Worm (Caenorhabditis elegans) whole organism, L1 larva: ENCODE measurements around the gene cdd-2.

ENCODE experiments used
- C16A3.4 ChIP-seq: fragments of 150-350 bp; optimal IDR thresholded peaks from 2 replicates; lab custom pipeline; 2014; ENCODE audit warnings: missing biosample characterization, missing genetic modification characterization
- C34B4.2 ChIP-seq: sonication (generic microtip); optimal IDR thresholded peaks from 2 replicates; lab custom pipeline; 2017; ENCODE audit warnings: mild to moderate bottlenecking, missing genetic modification characterization, missing compliant biosample characterization
- F16B12.6 ChIP-seq: fragments of 150-350 bp; optimal IDR thresholded peaks from 2 replicates; lab custom pipeline; 2014; ENCODE audit warnings: missing biosample characterization, missing genetic modification characterization
- alr-1 ChIP-seq: fragments of 200-800 bp; sonication (Bioruptor generic); optimal IDR thresholded peaks from 2 replicates; lab custom pipeline; 2018; ENCODE audit warnings: borderline replicate concordance, mild to moderate bottlenecking, missing genetic modification characterization, missing compliant biosample characterization
- ama-1 ChIP-seq: fragments of 150-350 bp; optimal IDR thresholded peaks from 2 replicates; lab custom pipeline; 2014
- blmp-1 ChIP-seq: fragments of 150-350 bp; optimal IDR thresholded peaks from 2 replicates; lab custom pipeline; 2014; ENCODE audit warnings: missing biosample characterization, missing genetic modification characterization
- ceh-82 ChIP-seq, 3 experiments: fragments of 150-350 bp in 1 of 3; sonication (generic microtip) in 2 of 3; optimal IDR thresholded peaks; 2 replicates each; lab custom pipeline; 2014 to 2017; ENCODE audit warnings: missing biosample characterization in 3 of 3, missing genetic modification characterization in 3 of 3
- ceh-88 ChIP-seq: fragments of 200-800 bp; sonication (Bioruptor generic); IDR thresholded peaks from 2 replicates; pipeline ENCODE4 v1.3.6; 2022; ENCODE audit warnings: missing genetic modification characterization, missing compliant biosample characterization
- dpl-1 ChIP-seq, 3 experiments: fragments of 150-350 bp in 2 of 3; sonication (generic microtip) in 1 of 3; optimal IDR thresholded peaks; 2 replicates each; lab custom pipeline; 2014 to 2017; ENCODE audit warnings: missing biosample characterization in 3 of 3, missing genetic modification characterization in 3 of 3, missing genetic modification reagents in 3 of 3
- efl-1 ChIP-seq, 4 experiments: fragments of 150-350 bp; optimal IDR thresholded peaks in 3 of 4; peaks in 1 of 4; 1 replicate in 1 of 4; 2 replicates in 3 of 4; lab custom pipeline; 2014; ENCODE audit warnings: missing biosample characterization in 2 of 4, missing genetic modification characterization in 2 of 4, missing genetic modification reagents in 2 of 4
- egl-13 ChIP-seq: sonication (generic microtip); optimal IDR thresholded peaks from 2 replicates; lab custom pipeline; 2016; ENCODE audit warnings: missing genotype, missing genetic modification reagents, missing genetic modification characterization, missing compliant biosample characterization
- elt-2 ChIP-seq: sonication (generic microtip); optimal IDR thresholded peaks from 2 replicates; lab custom pipeline; 2016; ENCODE audit warnings: missing genetic modification characterization, mild to moderate bottlenecking, inconsistent platforms, missing compliant biosample characterization, missing genetic modification reagents
- elt-3 ChIP-seq, 6 experiments: fragments of 150-350 bp in 1 of 6; sonication (generic microtip); optimal IDR thresholded peaks; 2 replicates each; lab custom pipeline; 2017 to 2018; ENCODE audit warnings: missing biosample characterization in 6 of 6, missing genetic modification characterization in 6 of 6, inconsistent platforms in 1 of 6
- fkh-10 ChIP-seq: sonication (generic microtip); optimal IDR thresholded peaks from 2 replicates; lab custom pipeline; 2017; ENCODE audit warnings: missing biosample characterization, missing genetic modification reagents, missing genetic modification characterization
- fkh-8 ChIP-seq: sonication (generic microtip); optimal IDR thresholded peaks from 2 replicates; lab custom pipeline; 2016; ENCODE audit warnings: mild to moderate bottlenecking, missing genetic modification characterization, missing compliant biosample characterization
- fos-1 ChIP-seq: fragments of 150-350 bp; optimal IDR thresholded peaks from 2 replicates; lab custom pipeline; 2014; ENCODE audit warnings: missing biosample characterization, missing genetic modification characterization
- grh-1 ChIP-seq: fragments of 200-800 bp; sonication (Bioruptor generic); IDR thresholded peaks from 2 replicates; pipeline ENCODE4 v1.3.6; 2022; ENCODE audit warnings: missing genetic modification reagents, missing genetic modification characterization, missing compliant biosample characterization
- irx-1 ChIP-seq: sonication (generic microtip); optimal IDR thresholded peaks from 2 replicates; lab custom pipeline; 2016; ENCODE audit warnings: missing genetic modification characterization, missing compliant biosample characterization
- isw-1 ChIP-seq: fragments of 200-800 bp; sonication (Bioruptor generic); IDR thresholded peaks from 2 replicates; pipeline ENCODE4 v1.3.6; 2022; ENCODE audit warnings: missing genetic modification characterization, missing compliant biosample characterization
- lin-13 ChIP-seq: fragments of 150-350 bp; optimal IDR thresholded peaks from 2 replicates; lab custom pipeline; 2014; ENCODE audit warnings: missing biosample characterization, missing genetic modification reagents, missing genetic modification characterization
- lin-14 ChIP-seq: fragments of 200-800 bp; sonication (Bioruptor generic); optimal IDR thresholded peaks from 2 replicates; lab custom pipeline; 2018; ENCODE audit warnings: mild to moderate bottlenecking, missing genetic modification characterization, moderate library complexity, missing compliant biosample characterization
- lin-15B ChIP-seq: fragments of 150-350 bp; sonication (generic microtip); optimal IDR thresholded peaks from 3 replicates; lab custom pipeline; 2014; ENCODE audit warnings: missing biosample characterization, missing genetic modification characterization
- lin-35 ChIP-seq, 2 experiments: fragments of 150-350 bp; optimal IDR thresholded peaks; 2 replicates each; lab custom pipeline; 2014; ENCODE audit warnings: missing biosample characterization in 2 of 2, missing genetic modification characterization in 2 of 2, missing genetic modification reagents in 2 of 2
- lin-39 ChIP-seq: fragments of 150-350 bp; optimal IDR thresholded peaks from 2 replicates; lab custom pipeline; 2014; ENCODE audit warnings: missing biosample characterization, missing genetic modification reagents, missing genetic modification characterization
- lir-3 ChIP-seq: sonication (generic microtip); optimal IDR thresholded peaks from 2 replicates; lab custom pipeline; 2016; ENCODE audit warnings: mild to moderate bottlenecking, missing genetic modification characterization, moderate library complexity, missing compliant biosample characterization; ENCODE audit not compliant: poor library complexity
- lsy-2 ChIP-seq, 2 experiments: fragments of 150-350 bp; optimal IDR thresholded peaks; 2 replicates each; lab custom pipeline; 2014; ENCODE audit warnings: missing biosample characterization in 2 of 2, missing genetic modification characterization in 2 of 2
- mdl-1 ChIP-seq, 2 experiments: fragments of 150-350 bp; optimal IDR thresholded peaks; 2 replicates each; lab custom pipeline; 2014 to 2017; ENCODE audit warnings: missing biosample characterization in 2 of 2, missing genetic modification characterization in 2 of 2, inconsistent platforms in 1 of 2
- mep-1 ChIP-seq: fragments of 150-350 bp; optimal IDR thresholded peaks from 2 replicates; lab custom pipeline; 2014; ENCODE audit warnings: missing biosample characterization, missing genetic modification characterization
- nhr-12 ChIP-seq: sonication (generic microtip); optimal IDR thresholded peaks from 2 replicates; lab custom pipeline; 2017; ENCODE audit warnings: missing biosample characterization, missing genetic modification characterization
- nhr-19 ChIP-seq: fragments of 200-800 bp; sonication (Bioruptor generic); conservative IDR thresholded peaks from 2 replicates; pipeline ENCODE4 v1.3.6; 2022; ENCODE audit warnings: missing genetic modification characterization, missing compliant biosample characterization
- nhr-20 ChIP-seq: sonication (generic microtip); optimal IDR thresholded peaks from 2 replicates; lab custom pipeline; 2016; ENCODE audit warnings: mild to moderate bottlenecking, missing genetic modification characterization, missing compliant biosample characterization
- nhr-237 ChIP-seq: fragments of 150-350 bp; optimal IDR thresholded peaks from 2 replicates; lab custom pipeline; 2014; ENCODE audit warnings: missing biosample characterization, missing genetic modification characterization
- nhr-47 ChIP-seq: sonication (generic microtip); optimal IDR thresholded peaks from 2 replicates; lab custom pipeline; 2016; ENCODE audit warnings: mild to moderate bottlenecking, missing genetic modification characterization, moderate library complexity, missing compliant biosample characterization
- nhr-71 ChIP-seq: sonication (generic microtip); optimal IDR thresholded peaks from 2 replicates; lab custom pipeline; 2016; ENCODE audit warnings: mild to moderate bottlenecking, missing genetic modification characterization, moderate library complexity, missing compliant biosample characterization
- nhr-77 ChIP-seq: fragments of 150-350 bp; optimal IDR thresholded peaks from 2 replicates; lab custom pipeline; 2014; ENCODE audit warnings: missing biosample characterization, missing genetic modification characterization
- nhr-90 ChIP-seq: sonication (generic microtip); optimal IDR thresholded peaks from 2 replicates; lab custom pipeline; 2016; ENCODE audit warnings: mild to moderate bottlenecking, missing genetic modification characterization, missing compliant biosample characterization; ENCODE audit not compliant: poor library complexity
- pax-3 ChIP-seq: fragments of 200-800 bp; sonication (Bioruptor generic); optimal IDR thresholded peaks from 2 replicates; lab custom pipeline; 2018; ENCODE audit warnings: mild to moderate bottlenecking, missing genetic modification characterization, moderate library complexity, missing compliant biosample characterization
- rnt-1 ChIP-seq: sonication (generic microtip); optimal IDR thresholded peaks from 2 replicates; lab custom pipeline; 2016; ENCODE audit warnings: mild to moderate bottlenecking, missing genetic modification characterization, moderate library complexity, missing compliant biosample characterization
- skn-1 ChIP-seq: fragments of 150-350 bp; optimal IDR thresholded peaks from 2 replicates; lab custom pipeline; 2014; ENCODE audit warnings: missing biosample characterization, missing genetic modification characterization
- snpc-4 ChIP-seq: fragments of 150-350 bp; optimal IDR thresholded peaks from 2 replicates; lab custom pipeline; 2014; ENCODE audit warnings: missing biosample characterization, missing genetic modification characterization
- snu-23 ChIP-seq: sonication (generic microtip); optimal IDR thresholded peaks from 2 replicates; lab custom pipeline; 2016; ENCODE audit warnings: missing genetic modification characterization, missing compliant biosample characterization
- swsn-7 ChIP-seq: sonication (generic microtip); optimal IDR thresholded peaks from 2 replicates; lab custom pipeline; 2016; ENCODE audit warnings: missing genetic modification characterization, missing compliant biosample characterization
- unc-130 ChIP-seq: fragments of 150-350 bp; optimal IDR thresholded peaks from 2 replicates; lab custom pipeline; 2017; ENCODE audit warnings: missing biosample characterization, missing genetic modification characterization, inconsistent platforms
- unc-30 ChIP-seq: sonication (generic microtip); optimal IDR thresholded peaks from 2 replicates; lab custom pipeline; 2017; ENCODE audit warnings: missing biosample characterization, missing genetic modification characterization
- unc-86 ChIP-seq: sonication (generic microtip); optimal IDR thresholded peaks from 2 replicates; lab custom pipeline; 2016; ENCODE audit warnings: missing genetic modification characterization, missing compliant biosample characterization
- vab-15 ChIP-seq: sonication (generic microtip); optimal IDR thresholded peaks from 2 replicates; lab custom pipeline; 2017; ENCODE audit warnings: missing genotype, mild to moderate bottlenecking, missing genetic modification characterization, missing compliant biosample characterization
- xbp-1 ChIP-seq: sonication (generic microtip); optimal IDR thresholded peaks from 2 replicates; lab custom pipeline; 2016; ENCODE audit warnings: missing genetic modification characterization, missing compliant biosample characterization
- zag-1 ChIP-seq: fragments of 150-350 bp; optimal IDR thresholded peaks from 2 replicates; lab custom pipeline; 2014; ENCODE audit warnings: missing biosample characterization, missing genetic modification characterization
- zip-4 ChIP-seq: fragments of 200-800 bp; sonication (Bioruptor generic); optimal IDR thresholded peaks from 2 replicates; lab custom pipeline; 2018; ENCODE audit warnings: mild to moderate bottlenecking, missing genetic modification characterization, moderate library complexity, missing compliant biosample characterization
- ztf-11 ChIP-seq, 2 experiments: sonication (generic microtip); optimal IDR thresholded peaks; 2 replicates each; lab custom pipeline; 2016 to 2017; ENCODE audit warnings: missing genetic modification characterization in 2 of 2, missing biosample characterization in 1 of 2, missing compliant biosample characterization in 1 of 2
- ztf-4 ChIP-seq: fragments of 150-350 bp; optimal IDR thresholded peaks from 2 replicates; lab custom pipeline; 2014; ENCODE audit warnings: missing biosample characterization, missing genetic modification characterization

The cdd-2 gene

ce11 chrIV:7580062-7580614, 32.4 kb upstream of the cdd-2 start, which contains the start of the genes cec-5 and nol-10:
TSS of gene cec-5 (minus strand) at chrIV:7580112.
TSS of gene nol-10 (plus strand) at chrIV:7580597.
- TF ChIP-seq snu-23 (GFP tag; lab: Kevin White, UChicago) (peak; percentile 89), C34B4.2 (tag; lab: Kevin White, UChicago) (no peak), nhr-77 (tag; lab: Kevin White, UChicago) (peak; percentile 66), ztf-11 (tag; optimal IDR thresholded peaks at IDR 0.05; lab: Kevin White, UChicago) (peak in 1 of 2 experiments; percentile 29), pax-3 (tag; lab: Kevin White, UChicago) (no peak), vab-15 (no peak), nhr-47 (tag; lab: Kevin White, UChicago) (peak; percentile 74), unc-30 (tag; lab: Kevin White, UChicago) (no peak), alr-1 (no peak), efl-1 (optimal IDR thresholded peaks at IDR 0.05; lab: Kevin White, UChicago) (peak; percentile 78 to 81), efl-1 (GFP tag; optimal IDR thresholded peaks at IDR 0.05 in 1 of 2; lab: Kevin White, UChicago) (peak; percentile 75 to 96), dpl-1 (GFP tag; optimal IDR thresholded peaks at IDR 0.05; lab: Kevin White, UChicago) (peak; percentile 67 to 80 (median 74)), ama-1 (lab: Kevin White, UChicago) (no peak), grh-1 (no peak), ztf-4 (tag; lab: Kevin White, UChicago) (peak; percentile 22), rnt-1 (tag; lab: Kevin White, UChicago) (peak; percentile 42), unc-130 (tag; lab: Kevin White, UChicago) (peak; percentile 72), swsn-7 (tag; lab: Kevin White, UChicago) (peak; percentile 75), lsy-2 (tag; optimal IDR thresholded peaks at IDR 0.05; lab: Kevin White, UChicago) (peak; percentile 72 to 86), snpc-4 (tag; lab: Kevin White, UChicago) (peak; percentile 34), fos-1 (tag; lab: Kevin White, UChicago) (peak; percentile 53), irx-1 (tag; lab: Kevin White, UChicago) (peak; percentile 12), xbp-1 (tag; lab: Kevin White, UChicago) (peak; percentile 71), nhr-19 (GFP tag; lab: Robert Waterston, UW) (peak; percentile 44), nhr-71 (peak; percentile 85), mep-1 (peak; percentile 76), ceh-82 (tag; optimal IDR thresholded peaks at IDR 0.05; lab: Kevin White, UChicago) (peak; percentile 12 to 66 (median 54)), isw-1 (GFP tag; lab: Robert Waterston, UW) (peak; percentile 47; the same call in 1 of the 2 replicates), egl-13 (tag; lab: Kevin White, UChicago) (peak; percentile 58), lin-14 (GFP tag; lab: Kevin White, UChicago) (peak; percentile 91), nhr-12 (tag; lab: Kevin White, UChicago) (no peak), elt-2 (tag; lab: Kevin White, UChicago) (peak; percentile 48), nhr-237 (tag; lab: Kevin White, UChicago) (peak; percentile 32), C16A3.4 (tag; lab: Kevin White, UChicago) (peak; percentile 79), lin-15B (tag; lab: Kevin White, UChicago) (peak; percentile 81), skn-1 (tag; lab: Kevin White, UChicago) (peak; percentile 40), nhr-20 (tag; lab: Kevin White, UChicago) (peak; percentile 74), lir-3 (tag; lab: Kevin White, UChicago) (peak; percentile 23), fkh-8 (tag; lab: Kevin White, UChicago) (peak; percentile 71), zag-1 (tag; lab: Kevin White, UChicago) (peak; percentile 38), lin-13 (GFP tag; lab: Kevin White, UChicago) (peak; percentile 73), F16B12.6 (peak; percentile 47), lin-35 (GFP tag; optimal IDR thresholded peaks at IDR 0.05; lab: Kevin White, UChicago) (peak; percentile 78 to 87), zip-4 (GFP tag; lab: Kevin White, UChicago) (no peak), fkh-10 (GFP tag; lab: Kevin White, UChicago) (peak; percentile 3), elt-3 (tag; optimal IDR thresholded peaks at IDR 0.05; lab: Kevin White, UChicago) (peak in 1 of 6 experiments; percentile 21), blmp-1 (peak; percentile 34), nhr-90 (peak; percentile 55), mdl-1 (tag; optimal IDR thresholded peaks at IDR 0.05; lab: Kevin White, UChicago) (peak in 1 of 2 experiments; percentile 68), lin-39 (tag; lab: Kevin White, UChicago) (no peak), unc-86 (tag; lab: Kevin White, UChicago) (peak; percentile 57), ceh-88 (GFP tag; lab: Robert Waterston, UW) (no peak)
